Fruit fly (Drosophila melanogaster) whole organism, wandering third instar larva: ENCODE data around the gene Enoph.

Source experiments
- Abd-B ChIP-seq: fragments of >200 bp; optimal IDR thresholded peaks from 2 replicates; lab custom pipeline; 2017; ENCODE audit warnings: missing biosample characterization, missing genetic modification characterization
- CG32264 ChIP-seq: fragments of 200-800 bp; sonication (Bioruptor generic); optimal IDR thresholded peaks from 2 replicates; lab custom pipeline; 2016; ENCODE audit warnings: missing biosample characterization, missing genetic modification characterization
- CG9705 ChIP-seq: fragments of 200-800 bp; sonication (Bioruptor generic); optimal IDR thresholded peaks from 2 replicates; lab custom pipeline; 2018; ENCODE audit warnings: missing biosample characterization, mild to moderate bottlenecking, missing genetic modification characterization
- Dfd ChIP-seq: fragments of >200 bp; optimal IDR thresholded peaks from 2 replicates; lab custom pipeline; 2017; ENCODE audit warnings: missing biosample characterization, missing genetic modification characterization
- Dif ChIP-seq: fragments of 200-275, 200-300 bp; sonication (Bioruptor generic); optimal IDR thresholded peaks from 2 replicates; lab custom pipeline; 2018; ENCODE audit warnings: missing biosample characterization, missing genetic modification characterization; ENCODE audit not compliant: partially characterized antibody
- GATAd ChIP-seq: sonication (Bioruptor generic); optimal IDR thresholded peaks from 2 replicates; lab custom pipeline; 2016; ENCODE audit warnings: missing biosample characterization, missing genetic modification characterization
- HLH106 ChIP-seq: fragments of 200-800 bp; optimal IDR thresholded peaks from 3 replicates; lab custom pipeline; 2019; ENCODE audit warnings: missing biosample characterization, mild to moderate bottlenecking, missing genetic modification characterization, moderate library complexity
- Hnf4 ChIP-seq: fragments of 200-800 bp; sonication (Bioruptor generic); optimal IDR thresholded peaks from 2 replicates; lab custom pipeline; 2016; ENCODE audit warnings: missing biosample characterization, mild to moderate bottlenecking, missing genetic modification characterization
- Jra ChIP-seq: sonication (Bioruptor generic); optimal IDR thresholded peaks from 2 replicates; lab custom pipeline; 2016; ENCODE audit warnings: missing biosample characterization, missing genetic modification characterization
- N ChIP-seq: fragments of >200 bp; optimal IDR thresholded peaks from 2 replicates; lab custom pipeline; 2018; ENCODE audit warnings: missing biosample characterization, missing external identifiers, missing genetic modification characterization
- OdsH ChIP-seq: fragments of 200-800 bp; sonication (Bioruptor generic); optimal IDR thresholded peaks from 2 replicates; lab custom pipeline; 2016; ENCODE audit warnings: missing biosample characterization, mild to moderate bottlenecking, missing genetic modification characterization
- Rel ChIP-seq, 2 experiments: fragments of 200-800 bp; sonication (Bioruptor generic) in 1 of 2; optimal IDR thresholded peaks; 2 replicates in 1 of 2; 3 replicates in 1 of 2; lab custom pipeline; 2016 to 2019; ENCODE audit warnings: mild to moderate bottlenecking in 2 of 2, missing biosample characterization in 2 of 2, missing genetic modification characterization in 2 of 2, moderate library complexity in 1 of 2
- Sp1 ChIP-seq: fragments of 200-800 bp; sonication (Bioruptor generic); optimal IDR thresholded peaks from 3 replicates; lab custom pipeline; 2019; ENCODE audit warnings: missing biosample characterization, mild to moderate bottlenecking, missing genetic modification characterization, moderate library complexity
- Vsx2 ChIP-seq: fragments of 200-300, 225-300 bp; sonication (Bioruptor generic); optimal IDR thresholded peaks from 2 replicates; lab custom pipeline; 2018; ENCODE audit warnings: missing biosample characterization, missing genetic modification characterization; ENCODE audit not compliant: partially characterized antibody
- br ChIP-seq: fragments of 200-800 bp; sonication (Bioruptor generic); optimal IDR thresholded peaks from 2 replicates; lab custom pipeline; 2016; ENCODE audit warnings: missing biosample characterization, missing genetic modification characterization
- dl ChIP-seq, 2 experiments: fragments of 175-275, 200-275 bp in 1 of 2; fragments of 200-275 bp in 1 of 2; sonication (Bioruptor generic); optimal IDR thresholded peaks; lab custom pipeline; 2018; ENCODE audit warnings: mild to moderate bottlenecking in 2 of 2, missing biosample characterization in 2 of 2, missing genetic modification characterization in 2 of 2, moderate library complexity in 2 of 2; ENCODE audit not compliant: partially characterized antibody in 2 of 2, insufficient read depth in 1 of 2
- dmrt93B ChIP-seq: fragments of 200-800 bp; sonication (Bioruptor generic); optimal IDR thresholded peaks from 2 replicates; lab custom pipeline; 2018; ENCODE audit warnings: missing biosample characterization, mild to moderate bottlenecking, missing genetic modification characterization
- dsf ChIP-seq: sonication (Bioruptor generic); optimal IDR thresholded peaks from 2 replicates; lab custom pipeline; 2016; ENCODE audit warnings: missing biosample characterization, missing genetic modification characterization, borderline replicate concordance
- ey ChIP-seq: fragments of 200-800 bp; sonication (Bioruptor generic); optimal IDR thresholded peaks from 2 replicates; lab custom pipeline; 2016; ENCODE audit warnings: missing biosample characterization, missing genetic modification characterization
- foxo ChIP-seq, 2 experiments: fragments of 200-800 bp; sonication (Bioruptor generic); optimal IDR thresholded peaks; 2 replicates in 1 of 2; 3 replicates in 1 of 2; lab custom pipeline; 2016 to 2017; ENCODE audit warnings: missing biosample characterization in 2 of 2, missing genetic modification characterization in 2 of 2
- fru ChIP-seq: fragments of 200-800 bp; sonication (Bioruptor generic); optimal IDR thresholded peaks from 3 replicates; lab custom pipeline; 2016; ENCODE audit warnings: missing biosample characterization, mild to moderate bottlenecking, missing genetic modification characterization
- h ChIP-seq: fragments of 200-800 bp; sonication (Bioruptor generic); optimal IDR thresholded peaks from 3 replicates; lab custom pipeline; 2016; ENCODE audit warnings: missing biosample characterization, mild to moderate bottlenecking, missing genetic modification characterization
- lola ChIP-seq: fragments of >200 bp; optimal IDR thresholded peaks from 2 replicates; lab custom pipeline; 2017; ENCODE audit warnings: missing biosample characterization, missing genetic modification characterization
- psq ChIP-seq: fragments of 200-800 bp; sonication (Bioruptor generic); optimal IDR thresholded peaks from 3 replicates; lab custom pipeline; 2017; ENCODE audit warnings: missing biosample characterization, mild to moderate bottlenecking, missing genetic modification characterization, moderate library complexity
- rgr ChIP-seq: fragments of 200-800 bp; sonication (Bioruptor generic); optimal IDR thresholded peaks from 3 replicates; lab custom pipeline; 2016; ENCODE audit warnings: missing biosample characterization, mild to moderate bottlenecking, missing genetic modification characterization
- sv ChIP-seq: fragments of 200-800 bp; sonication (Bioruptor generic); optimal IDR thresholded peaks from 3 replicates; lab custom pipeline; 2016; ENCODE audit warnings: missing biosample characterization, missing genetic modification characterization
- woc ChIP-seq: sonication (Bioruptor generic); optimal IDR thresholded peaks from 2 replicates; lab custom pipeline; 2016; ENCODE audit warnings: missing biosample characterization, mild to moderate bottlenecking, missing genetic modification characterization

Enoph gene

DNA sequence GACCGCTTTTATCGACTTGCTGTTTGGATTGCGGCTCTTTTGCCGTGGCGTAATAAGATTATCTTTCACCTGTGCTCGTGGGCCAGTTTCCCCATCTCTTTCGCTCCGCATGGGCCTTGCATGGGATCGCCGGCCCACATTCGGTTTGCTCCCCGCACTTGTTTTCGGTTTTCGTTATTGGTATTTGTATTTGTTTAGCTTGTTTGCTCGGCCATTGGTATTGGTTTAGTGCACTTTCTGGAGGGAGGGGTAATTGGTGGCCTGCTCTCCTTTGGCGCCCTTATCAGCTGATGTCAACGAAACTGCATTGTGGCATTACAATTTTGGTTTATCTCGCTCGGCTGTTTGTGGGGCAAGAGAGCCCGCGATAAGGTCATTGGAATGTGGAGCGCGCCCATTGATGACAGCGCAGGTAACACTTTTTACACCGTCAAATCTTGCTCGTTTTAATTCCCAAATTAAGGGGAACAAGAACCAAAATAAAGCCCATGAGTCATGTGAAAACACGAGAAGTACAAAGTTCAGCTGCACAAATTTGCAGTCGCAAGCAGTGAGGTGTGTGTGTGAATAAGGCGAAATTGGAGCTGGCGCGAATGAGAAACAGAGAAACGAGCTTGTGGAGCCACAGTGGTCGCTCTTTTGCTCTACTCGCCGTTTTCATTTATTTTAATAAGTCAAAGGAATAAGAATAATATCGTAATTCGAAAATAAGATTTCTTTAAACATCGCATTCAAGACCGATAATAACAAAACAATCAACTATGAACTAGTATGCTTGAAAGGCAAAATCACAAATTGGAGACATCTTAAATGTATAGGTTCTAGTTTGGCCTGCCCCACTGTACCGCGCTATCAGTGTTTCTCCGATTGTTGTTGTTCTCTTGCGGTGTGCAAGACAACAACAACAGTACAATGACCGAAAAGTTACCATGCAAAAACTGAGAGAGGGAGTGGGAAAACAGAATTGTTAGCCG is 40.9 kb downstream of the Enoph start (continued):
- TF ChIP-seq N (no peak), Dfd (GFP tag; lab: Kevin White, UChicago) (no peak), br (peak; percentile 94), HLH106 (peak; percentile 92)

DNA sequence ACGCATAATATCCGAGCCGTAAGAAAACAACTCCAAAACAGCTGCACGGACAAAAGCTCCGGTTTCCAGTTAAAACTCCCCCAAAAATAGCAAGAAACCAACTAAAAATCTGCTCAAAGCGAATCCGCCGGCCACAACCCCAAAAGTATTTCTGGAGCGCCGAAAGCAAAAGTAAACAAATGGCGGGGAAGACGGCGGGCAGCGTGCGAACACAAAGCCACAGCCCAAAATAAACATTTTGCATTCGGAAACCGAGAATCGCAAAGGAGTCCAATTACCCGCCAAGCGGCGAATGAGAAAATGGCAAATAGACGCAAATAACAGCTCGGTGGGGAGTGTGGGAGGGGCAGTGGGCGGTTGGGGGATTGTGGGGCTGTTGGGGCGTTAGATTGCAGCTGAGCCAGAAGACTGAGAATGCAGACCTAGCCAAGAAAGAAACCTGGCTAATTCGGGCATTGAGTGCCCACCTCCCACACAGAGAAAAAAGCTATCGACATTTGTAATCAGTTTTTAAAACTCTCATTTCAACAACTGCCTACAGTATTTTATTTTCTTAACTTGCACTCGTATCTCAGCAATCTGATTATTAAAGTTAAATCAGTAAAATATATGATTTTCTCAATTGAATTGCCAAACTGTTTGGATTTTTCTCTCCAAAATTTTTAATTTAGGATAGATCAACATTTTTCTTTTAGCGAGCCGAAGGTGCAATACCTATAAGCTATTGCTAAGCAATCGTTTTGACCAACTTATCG is 42.1 kb downstream of the Enoph start:
- TF ChIP-seq psq (GFP tag; lab: Kevin White, UChicago) (peak; percentile 32), N (no peak)

DNA sequence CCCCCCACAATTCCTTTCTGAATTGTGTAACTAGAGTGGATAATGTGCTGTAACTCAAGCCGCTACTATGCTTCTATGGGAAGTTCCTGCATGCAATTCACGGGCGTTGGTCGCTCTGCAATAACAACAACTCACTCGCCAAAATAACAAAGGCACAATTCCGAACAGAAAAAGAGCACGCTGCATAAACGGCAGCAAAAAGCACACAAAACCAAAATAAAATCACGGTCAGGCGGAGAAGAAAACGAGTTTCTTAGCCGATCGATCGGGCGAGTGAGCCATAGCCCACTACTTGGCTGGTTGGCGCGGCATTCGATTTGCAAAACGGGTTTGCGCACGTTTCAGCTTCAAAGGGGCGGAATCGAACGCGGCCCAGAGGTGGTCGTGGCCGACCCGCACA is 43.2 kb downstream of the Enoph start:
- TF ChIP-seq Rel (GFP tag; optimal IDR thresholded peaks at IDR 0.05; lab: Kevin White, UChicago) = no peak
- TF ChIP-seq Rel (tag; optimal IDR thresholded peaks at IDR 0.05; lab: Kevin White, UChicago) = peak; percentile 32
- TF ChIP-seq Dif (GFP tag; lab: Kevin White, UChicago) = peak; percentile 21
- no peak for TF ChIP-seq foxo (GFP tag; optimal IDR thresholded peaks at IDR 0.05; lab: Kevin White, UChicago)
- TF ChIP-seq woc = no peak
- no peak for TF ChIP-seq fru (GFP tag; lab: Kevin White, UChicago)
- TF ChIP-seq CG32264 (GFP tag; lab: Kevin White, UChicago) = no peak
- no peak for TF ChIP-seq psq (GFP tag; lab: Kevin White, UChicago)
- no peak for TF ChIP-seq Jra (GFP tag; lab: Kevin White, UChicago)

DNA sequence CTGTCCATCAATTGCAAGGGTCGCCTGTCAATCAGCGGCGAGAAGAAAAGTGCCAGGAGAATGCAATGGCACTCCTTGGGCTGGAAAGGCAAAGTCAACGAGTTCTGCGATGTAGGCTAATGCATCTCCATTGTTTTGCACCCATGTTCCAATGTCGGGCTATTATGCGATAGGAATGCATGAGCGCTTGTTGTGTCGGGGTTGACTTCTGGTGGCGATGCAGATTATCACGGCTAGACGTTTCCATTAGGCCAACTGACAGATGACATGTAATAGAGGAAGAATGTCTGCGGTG is 43.8 kb downstream of the Enoph start:
- no peak for TF ChIP-seq dsf (GFP tag; lab: Kevin White, UChicago)
- TF ChIP-seq, all 38 proteins: peak for 0

DNA sequence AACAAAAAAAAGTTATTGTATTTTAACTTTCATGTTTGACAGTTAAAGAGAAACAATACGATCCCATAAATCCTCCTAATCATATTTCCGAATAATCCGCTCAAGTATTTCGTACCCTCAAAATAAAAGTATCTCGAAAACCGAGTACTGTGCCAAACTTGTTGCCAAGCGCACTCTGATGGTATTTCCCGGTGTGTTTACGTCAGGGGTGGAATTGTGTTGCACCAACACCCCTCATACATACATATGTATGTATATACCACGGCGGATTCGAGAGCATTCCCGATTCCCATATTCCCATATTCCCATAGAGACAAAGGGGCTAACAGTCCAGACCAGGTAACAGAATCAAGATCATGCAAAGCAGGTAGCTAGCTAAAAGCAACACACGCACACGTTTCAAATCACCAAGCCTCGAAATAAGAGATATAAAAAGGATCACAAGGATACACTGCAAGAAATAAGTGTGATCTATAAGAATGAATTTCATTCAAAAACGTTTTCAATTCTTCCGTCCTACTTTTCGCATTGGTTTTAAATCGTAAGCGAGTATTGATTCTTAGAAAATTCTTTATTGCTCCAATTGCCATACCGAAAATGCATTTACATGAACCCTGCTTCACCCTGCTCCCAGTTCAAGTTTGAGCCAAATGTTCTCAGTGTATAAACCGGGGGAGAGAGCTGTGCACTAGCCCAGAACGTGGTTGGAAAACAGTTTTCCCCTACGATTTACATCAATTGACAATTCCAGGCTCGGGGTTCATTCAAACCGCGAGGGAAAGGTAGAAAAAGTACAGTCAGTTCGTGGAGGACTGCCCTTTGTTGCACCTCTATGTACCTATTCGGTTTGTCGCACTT is 44.4 kb downstream of the Enoph start:
- no peak for TF ChIP-seq dl (GFP tag; optimal IDR thresholded peaks at IDR 0.05; lab: Kevin White, UChicago; ENCODE audit: insufficient read depth in 1 of 2, partially characterized antibody in 2 of 2)
- peak; percentile 14 for TF ChIP-seq ey (GFP tag; lab: Kevin White, UChicago)
- peak; percentile 34 for TF ChIP-seq h (GFP tag; lab: Kevin White, UChicago)
- peak in 1 of 2 experiments; percentile 66 for TF ChIP-seq foxo (GFP tag; optimal IDR thresholded peaks at IDR 0.05; lab: Kevin White, UChicago)
- TF ChIP-seq Sp1 (GFP tag; lab: Kevin White, UChicago) = peak; percentile 16
- TF ChIP-seq CG9705 (GFP tag; lab: Kevin White, UChicago) = no peak
- peak; percentile 48 for TF ChIP-seq fru (GFP tag; lab: Kevin White, UChicago)
- no peak for TF ChIP-seq Vsx2 (GFP tag; lab: Kevin White, UChicago)
- TF ChIP-seq GATAd (GFP tag; lab: Kevin White, UChicago) = no peak
- peak; percentile 19 for TF ChIP-seq OdsH (GFP tag; lab: Kevin White, UChicago)
- TF ChIP-seq Hnf4 = no peak
- TF ChIP-seq HLH106 = no peak
- TF ChIP-seq lola (GFP tag; lab: Kevin White, UChicago) = no peak
- TF ChIP-seq sv (GFP tag; lab: Kevin White, UChicago) = peak; percentile 50
- no peak for TF ChIP-seq CG32264 (GFP tag; lab: Kevin White, UChicago)
- TF ChIP-seq rgr (GFP tag; lab: Kevin White, UChicago) = no peak
- no peak for TF ChIP-seq br
- no peak for TF ChIP-seq psq (GFP tag; lab: Kevin White, UChicago)
- no peak for TF ChIP-seq Abd-B (GFP tag; lab: Kevin White, UChicago)
- no peak for TF ChIP-seq Dfd (GFP tag; lab: Kevin White, UChicago)
- TF ChIP-seq dmrt93B (GFP tag; lab: Kevin White, UChicago) = no peak
